Worm (Caenorhabditis elegans): ENCODE results near the gene npp-9.

ce11 chrIII:3370054-3370453 lies 34.2 kb downstream of the npp-9 start, which contains the start of gene prk-2:
- peak; percentile 81 for TF ChIP-seq pqm-1 (tag; optimal IDR thresholded peaks at IDR 0.05)
- no peak for TF ChIP-seq egl-27 (tag; optimal IDR thresholded peaks at IDR 0.05)
- no peak for TF ChIP-seq ztf-11 (tag; optimal IDR thresholded peaks at IDR 0.05)
- no peak for TF ChIP-seq nhr-237 (tag; optimal IDR thresholded peaks at IDR 0.05)
- TF ChIP-seq mep-1 (tag; optimal IDR thresholded peaks at IDR 0.05), result no peak
- TF ChIP-seq nhr-11 (tag; optimal IDR thresholded peaks at IDR 0.05), result no peak
- TF ChIP-seq dmd-9 (GFP tag; IDR thresholded peaks at IDR 0.05), result no peak
- TF ChIP-seq nhr-25 (tag; optimal IDR thresholded peaks at IDR 0.05; ENCODE audit: borderline replicate concordance, insufficient read depth), result no peak
- TF ChIP-seq nhr-77 (tag; optimal IDR thresholded peaks at IDR 0.05), result no peak
- peak in 1 of 2 experiments; percentile 1 for TF ChIP-seq lsy-2 (tag; optimal IDR thresholded peaks at IDR 0.05)
- TF ChIP-seq snpc-1.2 (GFP tag; IDR thresholded peaks at IDR 0.05), result no peak
- TF ChIP-seq lin-13 (GFP tag; optimal IDR thresholded peaks at IDR 0.05), result no peak
- no peak for TF ChIP-seq unc-62 (GFP tag; optimal IDR thresholded peaks at IDR 0.05 in 1 of 2)
- no peak for TF ChIP-seq unc-62 (tag; optimal IDR thresholded peaks at IDR 0.05)
- no peak for TF ChIP-seq ZK546.5 (tag; optimal IDR thresholded peaks at IDR 0.05)
